Fruit fly (Drosophila melanogaster): Measurements from ENCODE around the gene CG5078.

DNA sequence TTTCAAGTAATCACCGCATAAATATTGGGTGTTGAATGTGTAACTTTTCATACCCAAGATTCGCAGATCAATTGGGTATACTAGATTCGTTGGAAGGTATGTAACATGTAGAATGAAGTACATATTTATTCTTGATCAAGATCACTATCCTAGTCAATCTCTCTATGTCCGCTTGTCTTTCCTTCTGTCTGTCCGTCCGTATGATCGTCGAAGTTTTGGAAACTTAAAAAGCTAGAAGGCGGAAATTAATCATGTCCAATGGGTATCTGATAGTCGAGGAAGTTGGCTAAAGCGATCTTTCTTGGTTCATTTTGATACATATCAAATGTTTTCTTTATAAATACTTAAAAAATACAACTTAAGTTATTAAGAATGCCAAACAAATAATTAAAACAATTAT, 18.2 kb upstream of the CG5078 start:
- no peak for TF ChIP-seq CG8478 (optimal IDR thresholded peaks at IDR 0.05)
- TF ChIP-seq CTCF (optimal IDR thresholded peaks at IDR 0.05), result no peak
